Worm (Caenorhabditis elegans): Measurements from ENCODE around the gene F20G2.6.

DNA sequence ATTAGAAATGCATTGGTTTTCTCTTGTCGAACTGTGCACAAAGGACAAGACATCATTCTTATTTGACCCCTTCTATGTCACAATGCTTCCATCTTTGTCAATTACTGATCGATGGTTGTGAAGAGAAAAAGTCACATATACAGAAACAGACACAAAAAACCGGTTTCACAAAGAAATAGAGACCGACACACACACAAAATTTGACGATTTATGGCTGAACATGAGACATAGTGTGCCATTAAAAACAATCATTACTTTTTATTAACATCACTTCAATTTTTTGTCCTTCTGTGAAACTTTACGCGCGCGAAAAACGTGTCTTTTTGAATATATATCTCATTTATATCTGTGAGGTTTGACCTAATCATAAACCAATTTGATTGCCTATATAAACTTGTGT, 27.7 kb downstream of the F20G2.6 start:
- TF ChIP-seq elt-3 (tag; optimal IDR thresholded peaks at IDR 0.05) (no peak), lin-39 (tag; optimal IDR thresholded peaks at IDR 0.05) (no peak), nhr-237 (tag; optimal IDR thresholded peaks at IDR 0.05) (no peak), lin-13 (GFP tag; optimal IDR thresholded peaks at IDR 0.05) (no peak), snpc-4 (tag; optimal IDR thresholded peaks at IDR 0.05) (no peak), unc-55 (GFP tag; optimal IDR thresholded peaks at IDR 0.05) (peak; percentile 50), ceh-82 (tag; optimal IDR thresholded peaks at IDR 0.05) (no peak), nhr-12 (tag; optimal IDR thresholded peaks at IDR 0.05) (no peak), ama-1 (optimal IDR thresholded peaks at IDR 0.05) (peak; percentile 12), skn-1 (tag; optimal IDR thresholded peaks at IDR 0.05) (no peak), F13H6.1 (tag; optimal IDR thresholded peaks at IDR 0.05) (no peak)
